Fruit fly (Drosophila melanogaster) whole organism, embryonic: Measurements from ENCODE around the gene Phae1.

Experiments used
- ATbp ChIP-seq: fragments of 200-800 bp; sonication (Bioruptor generic); optimal IDR thresholded peaks from 2 replicates; lab custom pipeline; 2017; ENCODE audit warnings: missing biosample characterization, mild to moderate bottlenecking, missing genetic modification characterization, missing genetic modification reagents
- Aef1 ChIP-seq: fragments of 200-800 bp; sonication (Bioruptor generic); IDR thresholded peaks from 3 replicates; pipeline ENCODE4 v1.3.6; 2022; ENCODE audit warnings: missing biosample characterization, missing genetic modification characterization
- Atf6 ChIP-seq: fragments of 200-800 bp; sonication (Bioruptor generic); IDR thresholded peaks from 2 replicates; pipeline ENCODE4 v1.3.6; 2022; ENCODE audit warnings: missing biosample characterization, missing genetic modification characterization
- BEAF-32 ChIP-seq: fragments of 200-800 bp; sonication (Bioruptor generic); optimal IDR thresholded peaks from 3 replicates; lab custom pipeline; 2017; ENCODE audit warnings: missing biosample characterization, missing genetic modification characterization, mild to moderate bottlenecking, moderate library complexity, missing genetic modification reagents
- CG10959 ChIP-seq: fragments of 200-800 bp; sonication (Bioruptor generic); IDR thresholded peaks from 2 replicates; pipeline ENCODE4 v1.3.6; 2022; ENCODE audit warnings: missing biosample characterization, missing genetic modification characterization
- CG11696 ChIP-seq: fragments of 200-800 bp; sonication (Bioruptor generic); IDR thresholded peaks from 2 replicates; pipeline ENCODE4 v1.3.6; 2022; ENCODE audit warnings: missing biosample characterization, missing genetic modification characterization
- CG11723 ChIP-seq: fragments of 200-800 bp; sonication (Bioruptor generic); optimal IDR thresholded peaks from 2 replicates; lab custom pipeline; 2017; ENCODE audit warnings: missing biosample characterization, mild to moderate bottlenecking, missing genetic modification characterization
- CG12155 ChIP-seq: fragments of 200-800 bp; sonication (Bioruptor generic); optimal IDR thresholded peaks from 3 replicates; lab custom pipeline; 2016; ENCODE audit warnings: missing biosample characterization, missing genetic modification characterization
- CG13123 ChIP-seq: fragments of 200-800 bp; sonication (Bioruptor generic); optimal IDR thresholded peaks from 2 replicates; lab custom pipeline; 2016; ENCODE audit warnings: missing biosample characterization, missing genetic modification characterization
- CG14050 ChIP-seq: fragments of 200-800 bp; sonication (Bioruptor generic); IDR thresholded peaks from 3 replicates; pipeline ENCODE4 v1.3.6; 2022; ENCODE audit warnings: missing biosample characterization, missing genetic modification characterization
- CG14667 ChIP-seq: fragments of 200-800 bp; sonication (Bioruptor generic); IDR thresholded peaks from 2 replicates; pipeline ENCODE4 v1.3.6; 2022; ENCODE audit warnings: missing biosample characterization, missing genetic modification characterization
- CG17186 ChIP-seq: fragments of 200-800 bp; sonication (Bioruptor generic); optimal IDR thresholded peaks from 3 replicates; lab custom pipeline; 2017; ENCODE audit warnings: missing biosample characterization, missing genetic modification reagents, missing genetic modification characterization
- CG17328 ChIP-seq: fragments of 200-800 bp; sonication (Bioruptor generic); IDR thresholded peaks from 2 replicates; pipeline ENCODE4 v1.3.6; 2022; ENCODE audit warnings: missing biosample characterization, missing genetic modification characterization
- CG17568 ChIP-seq: fragments of 200-800 bp; sonication (Bioruptor generic); optimal IDR thresholded peaks from 2 replicates; lab custom pipeline; 2018; ENCODE audit warnings: missing biosample characterization, mild to moderate bottlenecking, missing genetic modification characterization, moderate library complexity
- CG30020 ChIP-seq: fragments of 200-800 bp; optimal IDR thresholded peaks from 2 replicates; lab custom pipeline; 2019; ENCODE audit warnings: missing biosample characterization, mild to moderate bottlenecking, missing genetic modification characterization, moderate library complexity
- CG3281 ChIP-seq: fragments of 200-800 bp; sonication (Bioruptor generic); optimal IDR thresholded peaks from 3 replicates; lab custom pipeline; 2017; ENCODE audit warnings: missing biosample characterization, mild to moderate bottlenecking, missing genetic modification characterization
- CG42726 ChIP-seq: fragments of 200-800 bp; sonication (Bioruptor generic); IDR thresholded peaks from 2 replicates; pipeline ENCODE4 v1.3.6; 2022; ENCODE audit warnings: missing biosample characterization, missing genetic modification characterization; ENCODE audit not compliant: partially characterized antibody
- CG43689 ChIP-seq: fragments of 200-800 bp; sonication (Bioruptor generic); IDR thresholded peaks from 2 replicates; pipeline ENCODE4 v1.3.6; 2022; ENCODE audit warnings: missing biosample characterization, missing genetic modification characterization
- CG6854 ChIP-seq: fragments of 200-800 bp; sonication (Bioruptor generic); optimal IDR thresholded peaks from 3 replicates; lab custom pipeline; 2017; ENCODE audit warnings: missing biosample characterization, mild to moderate bottlenecking, missing genetic modification characterization
- CG8765 ChIP-seq: fragments of 200-800 bp; sonication (Bioruptor generic); IDR thresholded peaks from 2 replicates; pipeline ENCODE4 v1.3.6; 2022; ENCODE audit warnings: missing biosample characterization, missing genetic modification characterization
- CG9437 ChIP-seq: fragments of 200-800 bp; sonication (Bioruptor generic); optimal IDR thresholded peaks from 2 replicates; lab custom pipeline; 2018; ENCODE audit warnings: missing biosample characterization, mild to moderate bottlenecking, missing genetic modification characterization
- CTCF ChIP-seq: fragments of 200-800 bp; sonication (Bioruptor generic); optimal IDR thresholded peaks from 2 replicates; lab custom pipeline; 2017; ENCODE audit warnings: missing biosample characterization, mild to moderate bottlenecking, missing genetic modification characterization, moderate library complexity
- D ChIP-seq, 2 experiments: fragments of 200-800 bp in 1 of 2; fragments of >200 bp in 1 of 2; sonication (Bioruptor generic) in 1 of 2; optimal IDR thresholded peaks; 2 replicates in 1 of 2; 3 replicates in 1 of 2; lab custom pipeline; 2017; ENCODE audit warnings: mild to moderate bottlenecking in 1 of 2, missing biosample characterization in 1 of 2, missing genetic modification characterization in 1 of 2, missing genetic modification reagents in 1 of 2
- Dek ChIP-seq: fragments of 200-800 bp; sonication (Bioruptor generic); optimal IDR thresholded peaks from 3 replicates; lab custom pipeline; 2019; ENCODE audit warnings: missing biosample characterization, mild to moderate bottlenecking, missing genetic modification characterization, moderate library complexity
- Gug ChIP-seq: fragments of 200-800 bp; sonication (Bioruptor generic); IDR thresholded peaks from 4 replicates; pipeline ENCODE4 v1.3.6; 2022; ENCODE audit warnings: missing biosample characterization, missing genetic modification characterization
- Hmr ChIP-seq: fragments of 200-800 bp; sonication (Bioruptor generic); optimal IDR thresholded peaks from 3 replicates; lab custom pipeline; 2017; ENCODE audit warnings: mild to moderate bottlenecking, missing biosample characterization, missing genetic modification reagents, missing genetic modification characterization
- Mes4 ChIP-seq: fragments of 200-800 bp; sonication (Bioruptor generic); optimal IDR thresholded peaks from 2 replicates; lab custom pipeline; 2016; ENCODE audit warnings: missing biosample characterization, missing genetic modification characterization
- Mrtf ChIP-seq: fragments of 200-800 bp; sonication (Bioruptor generic); IDR thresholded peaks from 3 replicates; pipeline ENCODE4 v1.3.6; 2022; ENCODE audit warnings: missing biosample characterization, missing genetic modification characterization
- NC2α ChIP-seq: fragments of 200-800 bp; sonication (Bioruptor generic); optimal IDR thresholded peaks from 2 replicates; lab custom pipeline; 2016; ENCODE audit warnings: missing biosample characterization, missing genetic modification characterization
- NFAT ChIP-seq: fragments of 200-800 bp; sonication (Bioruptor generic); IDR thresholded peaks from 2 replicates; pipeline ENCODE4 v1.3.6; 2022; ENCODE audit warnings: missing biosample characterization, missing genetic modification characterization
- Sin3A ChIP-seq: fragments of >200 bp; optimal IDR thresholded peaks from 2 replicates; lab custom pipeline; 2018
- Spps ChIP-seq: fragments of 200-800 bp; sonication (Bioruptor generic); optimal IDR thresholded peaks from 2 replicates; lab custom pipeline; 2018; ENCODE audit warnings: missing biosample characterization, mild to moderate bottlenecking, missing genetic modification characterization
- Trl ChIP-seq, 3 experiments: fragments of >200 bp in 2 of 3; fragments of 200-800 bp in 1 of 3; sonication (Bioruptor generic) in 1 of 3; optimal IDR thresholded peaks; 2 replicates in 1 of 3; 3 replicates in 2 of 3; lab custom pipeline; 2016 to 2017; ENCODE audit warnings: missing biosample characterization in 1 of 3, missing genetic modification characterization in 1 of 3
- Xbp1 ChIP-seq: fragments of 200-800 bp; sonication (Bioruptor generic); optimal IDR thresholded peaks from 3 replicates; lab custom pipeline; 2016; ENCODE audit warnings: missing biosample characterization, mild to moderate bottlenecking, missing genetic modification characterization
- YL-1 ChIP-seq: fragments of 200-800 bp; sonication (Bioruptor generic); optimal IDR thresholded peaks from 3 replicates; lab custom pipeline; 2017; ENCODE audit warnings: missing biosample characterization, mild to moderate bottlenecking, missing genetic modification characterization
- bsh ChIP-seq, 2 experiments: fragments of 200-800 bp; sonication (Bioruptor generic); optimal IDR thresholded peaks; 2 replicates each; lab custom pipeline; 2017 to 2018; ENCODE audit warnings: mild to moderate bottlenecking in 2 of 2, missing biosample characterization in 2 of 2, missing genetic modification characterization in 2 of 2, moderate library complexity in 1 of 2
- cato ChIP-seq: fragments of 200-800 bp; sonication (Bioruptor generic); optimal IDR thresholded peaks from 2 replicates; lab custom pipeline; 2016; ENCODE audit warnings: missing biosample characterization, missing genetic modification characterization, borderline replicate concordance
- chif ChIP-seq, 2 experiments: fragments of 200-800 bp; sonication (Bioruptor generic); optimal IDR thresholded peaks; 3 replicates each; lab custom pipeline; 2016; ENCODE audit warnings: missing biosample characterization in 2 of 2, missing genetic modification characterization in 2 of 2
- danr ChIP-seq: fragments of 200-800 bp; sonication (Bioruptor generic); IDR thresholded peaks from 2 replicates; pipeline ENCODE4 v1.3.6; 2022; ENCODE audit warnings: missing biosample characterization, missing genetic modification characterization
- dimm ChIP-seq: fragments of 200-800 bp; sonication (Bioruptor generic); IDR thresholded peaks from 2 replicates; pipeline ENCODE4 v1.3.6; 2022; ENCODE audit warnings: missing biosample characterization, missing genetic modification characterization
- dm ChIP-seq: fragments of 200-800 bp; sonication (Bioruptor generic); optimal IDR thresholded peaks from 3 replicates; lab custom pipeline; 2016; ENCODE audit warnings: missing biosample characterization, missing genetic modification characterization
- eyg ChIP-seq: fragments of 200-800 bp; sonication (Bioruptor generic); optimal IDR thresholded peaks from 3 replicates; lab custom pipeline; 2016; ENCODE audit warnings: missing biosample characterization, missing genetic modification characterization
- hbn ChIP-seq: fragments of 200-800 bp; sonication (Bioruptor generic); IDR thresholded peaks from 2 replicates; pipeline ENCODE4 v1.3.6; 2022; ENCODE audit warnings: missing biosample characterization, missing genetic modification characterization; ENCODE audit not compliant: partially characterized antibody
- ind ChIP-seq: fragments of 200-800 bp; sonication (Bioruptor generic); optimal IDR thresholded peaks from 3 replicates; lab custom pipeline; 2016; ENCODE audit warnings: missing biosample characterization, missing genetic modification characterization
- luna ChIP-seq: fragments of 200-800 bp; sonication (Bioruptor generic); optimal IDR thresholded peaks from 2 replicates; lab custom pipeline; 2016; ENCODE audit warnings: missing biosample characterization, missing genetic modification characterization
- pros ChIP-seq: fragments of 200-800 bp; sonication (Bioruptor generic); optimal IDR thresholded peaks from 3 replicates; lab custom pipeline; 2019; ENCODE audit warnings: missing biosample characterization, mild to moderate bottlenecking, missing genetic modification characterization, moderate library complexity
- trh ChIP-seq: fragments of 200-800 bp; sonication (Bioruptor generic); optimal IDR thresholded peaks from 2 replicates; lab custom pipeline; 2016; ENCODE audit warnings: missing biosample characterization, missing genetic modification characterization
- tx ChIP-seq: fragments of 200-800 bp; sonication (Bioruptor generic); optimal IDR thresholded peaks from 2 replicates; lab custom pipeline; 2016; ENCODE audit warnings: missing biosample characterization, missing genetic modification characterization
- yki ChIP-seq: fragments of >200 bp; optimal IDR thresholded peaks from 3 replicates; lab custom pipeline; 2018

Phae1 gene

dm6 chr2L:12103231-12104210 is 5.7 kb upstream of the Phae1 start, which contains the start of the genes Patsas and ThrRS (continued):
- TF ChIP-seq Mrtf (GFP tag; lab: Robert Waterston, UW) (peak; percentile 82), cato (GFP tag; lab: Kevin White, UChicago) (peak; percentile 83), Hmr (GFP tag; lab: Kevin White, UChicago) (peak; percentile 91), CG8765 (GFP tag; lab: Robert Waterston, UW) (no peak), danr (GFP tag; lab: Robert Waterston, UW) (peak; percentile 69), NC2α (GFP tag; lab: Kevin White, UChicago) (no peak), hbn (GFP tag; lab: Robert Waterston, UW) (no peak), Xbp1 (GFP tag; lab: Kevin White, UChicago) (peak; percentile 92), CG43689 (peak; percentile 68), ind (GFP tag; lab: Kevin White, UChicago) (peak; percentile 82), dm (GFP tag; lab: Kevin White, UChicago) (peak; percentile 61), NFAT (peak; percentile 74), CG17328 (GFP tag; lab: Robert Waterston, UW) (peak; percentile 76), Mes4 (GFP tag; lab: Kevin White, UChicago) (peak; percentile 52), Trl (optimal IDR thresholded peaks at IDR 0.05; lab: Kevin White, UChicago) (no peak), Trl (GFP tag; optimal IDR thresholded peaks at IDR 0.05; lab: Kevin White, UChicago) (peak; percentile 71), bsh (GFP tag; optimal IDR thresholded peaks at IDR 0.05; lab: Kevin White, UChicago) (peak in 1 of 2 experiments; percentile 84), D (optimal IDR thresholded peaks at IDR 0.05; lab: Kevin White, UChicago) (no peak), D (GFP tag; optimal IDR thresholded peaks at IDR 0.05; lab: Kevin White, UChicago) (peak; percentile 77), Dek (peak; percentile 92), CTCF (peak; percentile 17), Gug (GFP tag; lab: Robert Waterston, UW) (peak; percentile 73; the same call in 3 of the 4 replicates), CG12155 (peak; percentile 88), CG3281 (peak; percentile 84), CG42726 (GFP tag; lab: Robert Waterston, UW) (no peak), Atf6 (GFP tag; lab: Robert Waterston, UW) (peak; percentile 68; the same call in 1 of the 2 replicates), Aef1 (peak; percentile 86), CG6854 (GFP tag; lab: Kevin White, UChicago) (peak; percentile 51), eyg (no peak), CG11696 (GFP tag; lab: Robert Waterston, UW) (peak; percentile 58), Spps (peak; percentile 75), CG9437 (GFP tag; lab: Kevin White, UChicago) (peak; percentile 72), CG11723 (peak; percentile 63), pros (GFP tag; lab: Kevin White, UChicago) (no peak), CG13123 (GFP tag; lab: Kevin White, UChicago) (peak; percentile 63), tx (GFP tag; lab: Kevin White, UChicago) (peak; percentile 72), yki (lab: Kevin White, UChicago) (no peak), CG14667 (GFP tag; lab: Robert Waterston, UW) (peak; percentile 81), BEAF-32 (GFP tag; lab: Kevin White, UChicago) (peak; percentile 38), CG30020 (tag; lab: Kevin White, UChicago) (peak; percentile 92), Sin3A (lab: Kevin White, UChicago) (peak; percentile 68), trh (GFP tag; lab: Kevin White, UChicago) (peak; percentile 46), CG14050 (GFP tag; lab: Robert Waterston, UW) (peak; percentile 71), YL-1 (GFP tag; lab: Kevin White, UChicago) (peak; percentile 65), dimm (peak; percentile 53), ATbp (peak; percentile 73), CG17186 (no peak), CG17568 (GFP tag; lab: Kevin White, UChicago) (no peak), CG10959 (GFP tag; lab: Robert Waterston, UW) (peak; percentile 57), chif (GFP tag; optimal IDR thresholded peaks at IDR 0.05; lab: Kevin White, UChicago) (peak; percentile 45 to 77), luna (GFP tag; lab: Kevin White, UChicago) (peak; percentile 24)
